Worm (Caenorhabditis elegans): ENCODE measurements around the gene mtm-6.

mtm-6 gene

DNA sequence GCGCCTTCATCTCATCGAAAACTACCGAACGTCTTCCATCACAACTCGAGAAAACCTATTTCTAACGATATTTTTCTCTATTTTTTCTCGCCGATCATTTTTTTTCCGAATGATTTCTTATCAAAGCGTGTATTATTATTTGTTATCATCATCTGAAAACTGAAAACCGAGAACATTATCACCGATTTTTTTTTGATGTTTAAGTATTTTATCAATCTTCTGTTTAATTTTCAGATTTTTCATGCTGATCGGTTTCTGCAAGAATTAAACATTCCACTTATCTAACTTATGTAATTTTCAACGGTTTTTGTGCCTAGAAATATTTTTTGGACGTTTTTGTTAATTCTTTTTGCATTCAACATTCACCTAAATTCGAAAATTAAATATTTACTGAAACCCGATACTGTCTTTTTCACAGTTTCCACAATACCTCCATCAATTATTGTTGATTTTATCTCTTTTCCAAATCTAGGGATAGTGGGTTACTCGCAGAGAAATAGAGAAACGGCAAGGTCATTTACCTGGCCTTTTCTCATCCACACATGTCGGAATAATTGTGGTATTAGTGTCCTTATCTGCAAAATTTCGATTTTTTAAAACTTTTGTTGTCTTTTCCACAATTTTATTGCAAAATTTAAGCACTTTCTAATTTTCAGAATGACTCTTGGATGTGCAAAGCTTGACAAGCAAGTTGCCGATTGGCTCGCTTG is 48.0 kb upstream of the mtm-6 start, which contains the start of gene pgm-2 (continued):
- TF ChIP-seq fkh-8 (tag; optimal IDR thresholded peaks at IDR 0.05) = no peak
- peak in 1 of 6 experiments; percentile 20 for TF ChIP-seq elt-3 (tag; optimal IDR thresholded peaks at IDR 0.05)
- no peak for TF ChIP-seq C34B4.2 (tag; optimal IDR thresholded peaks at IDR 0.05)
- TF ChIP-seq rnt-1 (tag; optimal IDR thresholded peaks at IDR 0.05) = peak; percentile 9
- no peak for TF ChIP-seq alr-1 (tag; optimal IDR thresholded peaks at IDR 0.05; ENCODE audit: borderline replicate concordance)
- TF ChIP-seq pqm-1 (tag; optimal IDR thresholded peaks at IDR 0.05) = no peak
- no peak for TF ChIP-seq unc-86 (tag; optimal IDR thresholded peaks at IDR 0.05)
- peak; percentile 2 for TF ChIP-seq nhr-47 (tag; optimal IDR thresholded peaks at IDR 0.05)
- TF ChIP-seq aha-1 (tag; optimal IDR thresholded peaks at IDR 0.05) = no peak
- no peak for TF ChIP-seq unc-30 (tag; optimal IDR thresholded peaks at IDR 0.05)
- TF ChIP-seq mep-1 (tag; optimal IDR thresholded peaks at IDR 0.05) = peak; percentile 58
- TF ChIP-seq sptf-1 (tag; optimal IDR thresholded peaks at IDR 0.05) = no peak
- no peak for TF ChIP-seq hlh-17 (GFP tag; optimal IDR thresholded peaks at IDR 0.05; ENCODE audit: borderline replicate concordance)
- TF ChIP-seq ztf-4 (tag; optimal IDR thresholded peaks at IDR 0.05) = no peak
- TF ChIP-seq fos-1 (tag; optimal IDR thresholded peaks at IDR 0.05) = no peak
- TF ChIP-seq zag-1 (tag; optimal IDR thresholded peaks at IDR 0.05) = no peak
- peak; percentile 19 for TF ChIP-seq aly-2 (tag; optimal IDR thresholded peaks at IDR 0.05)
- TF ChIP-seq xbp-1 (tag; optimal IDR thresholded peaks at IDR 0.05) = no peak
- no peak for TF ChIP-seq ceh-88 (GFP tag; IDR thresholded peaks at IDR 0.05)
- TF ChIP-seq nhr-76 (tag; optimal IDR thresholded peaks at IDR 0.05) = no peak
- no peak for TF ChIP-seq mab-9 (GFP tag; IDR thresholded peaks at IDR 0.05)
- no peak for TF ChIP-seq egl-27 (tag; optimal IDR thresholded peaks at IDR 0.05)
- peak; percentile 76 for TF ChIP-seq nhr-85 (tag)

DNA sequence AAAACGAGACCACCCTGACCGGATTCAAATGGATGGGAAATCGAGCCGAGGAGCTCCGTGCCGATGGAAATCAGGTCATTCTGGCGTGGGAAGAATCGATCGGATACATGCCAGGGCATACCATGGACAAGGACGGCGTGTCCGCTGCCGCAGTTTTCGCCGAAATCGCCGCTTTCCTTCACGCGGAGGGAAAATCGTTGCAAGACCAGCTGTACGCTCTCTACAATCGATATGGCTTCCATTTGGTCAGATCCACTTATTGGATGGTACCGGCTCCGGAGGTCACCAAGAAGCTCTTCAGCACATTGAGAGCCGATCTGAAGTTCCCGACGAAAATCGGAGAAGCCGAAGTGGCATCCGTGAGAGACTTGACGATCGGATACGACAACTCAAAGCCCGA is 44.9 kb upstream of the mtm-6 start:
- TF ChIP-seq nhr-90 (tag; optimal IDR thresholded peaks at IDR 0.05; ENCODE audit: poor library complexity) (no peak), egl-27 (tag; optimal IDR thresholded peaks at IDR 0.05) (no peak), irx-1 (tag; optimal IDR thresholded peaks at IDR 0.05) (no peak), efl-1 (optimal IDR thresholded peaks at IDR 0.05) (no peak), efl-1 (GFP tag; optimal IDR thresholded peaks at IDR 0.05 in 1 of 2) (no peak), unc-86 (tag; optimal IDR thresholded peaks at IDR 0.05) (no peak)

DNA sequence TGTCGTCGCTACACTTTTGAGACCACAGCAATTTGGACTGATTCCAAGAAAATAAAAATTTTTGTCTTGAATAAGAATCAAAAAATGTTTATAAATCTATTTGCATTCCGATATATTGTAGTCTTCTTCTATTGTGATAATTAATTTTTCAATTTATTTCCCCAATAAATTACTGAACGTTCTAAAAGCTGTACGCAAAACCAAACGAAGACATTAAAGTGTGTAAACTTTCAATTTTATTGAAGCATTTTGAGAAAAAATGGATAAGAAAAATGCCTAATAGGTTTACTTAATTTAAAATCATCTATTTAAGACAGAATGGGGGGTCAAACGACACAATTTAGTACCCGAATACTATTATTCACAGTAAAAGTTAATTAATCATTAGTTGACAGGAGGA is 44.3 kb upstream of the mtm-6 start:
- TF ChIP-seq nhr-90 (tag; optimal IDR thresholded peaks at IDR 0.05; ENCODE audit: poor library complexity) (no peak), efl-1 (optimal IDR thresholded peaks at IDR 0.05) (no peak), efl-1 (GFP tag; optimal IDR thresholded peaks at IDR 0.05 in 1 of 2) (peak in 1 of 2 experiments; percentile 74)

DNA sequence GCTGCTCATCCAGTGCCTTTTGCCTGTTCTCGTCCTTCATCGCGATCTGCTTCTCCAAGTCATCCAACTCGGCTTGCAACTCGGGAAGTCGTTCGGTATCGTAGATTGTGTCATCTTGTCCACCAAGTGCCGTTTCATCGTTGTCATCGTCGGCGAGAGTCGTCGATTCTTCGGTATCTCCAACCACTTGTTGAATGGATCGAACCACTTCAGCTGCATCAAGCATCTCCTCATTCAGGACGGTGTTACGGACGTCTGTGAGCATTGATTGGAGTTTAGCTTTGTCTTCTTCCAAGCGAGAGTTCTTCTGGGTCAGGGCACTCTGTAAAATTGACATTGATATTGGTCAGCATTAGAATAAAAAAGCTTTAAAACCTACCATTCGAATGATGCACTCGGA is 41.3 kb upstream of the mtm-6 start:
- TF ChIP-seq pag-3 (tag; optimal IDR thresholded peaks at IDR 0.05; ENCODE audit: borderline replicate concordance, insufficient read depth) (no peak), ceh-63 (GFP tag; optimal IDR thresholded peaks at IDR 0.05) (no peak), egl-13 (tag; optimal IDR thresholded peaks at IDR 0.05) (no peak), pax-3 (tag; optimal IDR thresholded peaks at IDR 0.05) (no peak), ces-1 (GFP tag; optimal IDR thresholded peaks at IDR 0.05) (no peak), nhr-12 (tag; optimal IDR thresholded peaks at IDR 0.05) (no peak), unc-62 (GFP tag; optimal IDR thresholded peaks at IDR 0.05) (no peak), fkh-10 (GFP tag; optimal IDR thresholded peaks at IDR 0.05) (no peak), nhr-90 (tag; optimal IDR thresholded peaks at IDR 0.05; ENCODE audit: poor library complexity) (no peak), lsy-2 (tag; optimal IDR thresholded peaks at IDR 0.05) (no peak), lin-15B (tag; optimal IDR thresholded peaks at IDR 0.05) (no peak), nhr-76 (tag; optimal IDR thresholded peaks at IDR 0.05) (no peak), skn-1 (tag; optimal IDR thresholded peaks at IDR 0.05) (no peak), unc-86 (tag; optimal IDR thresholded peaks at IDR 0.05) (no peak), swsn-7 (tag; optimal IDR thresholded peaks at IDR 0.05) (no peak), jun-1 (tag; optimal IDR thresholded peaks at IDR 0.05) (no peak), fkh-8 (tag; optimal IDR thresholded peaks at IDR 0.05) (no peak)
